5 fruit fly cellular contexts compared by ENCODE assay signal in the genomic region with DNA sequence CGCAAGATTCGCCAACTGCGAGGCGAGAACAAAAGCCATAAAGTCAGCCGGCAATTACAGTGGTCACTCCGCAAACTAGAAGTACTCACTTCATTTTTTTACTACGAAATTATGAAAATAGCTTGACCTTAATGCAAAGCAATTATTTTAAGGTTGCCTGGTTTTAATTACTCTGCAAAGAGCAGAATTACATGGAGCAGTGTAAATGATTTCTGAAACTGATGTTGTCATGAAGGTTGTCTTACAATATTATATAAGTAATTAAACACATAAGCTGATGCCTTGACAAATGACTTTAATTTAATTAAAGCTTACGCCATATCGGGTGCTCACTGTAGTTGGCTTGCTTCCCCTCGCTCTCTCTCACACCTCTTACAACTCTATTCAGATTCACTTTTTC.
A peak's percentile ranks its signal among the peaks of the same experiment; 100 is the strongest.
TF ChIP-seq lines count a peak whose summit lies in the region.

No protein-coding gene starts in this region.

- no peak for TF ChIP-seq CTCF in whole organism, embryonic (GFP tag; optimal IDR thresholded peaks at IDR 0.05; lab: Kevin White, UChicago)

TF ChIP-seq in whole organism, adult, 20 proteins besides CTCF, POLR2A, EP300 and RAD21:
- no peak for TF ChIP-seq CG12768 (GFP tag; optimal IDR thresholded peaks at IDR 0.05; lab: Kevin White, UChicago)
- peak; percentile 52 for TF ChIP-seq CG7045 (GFP tag; optimal IDR thresholded peaks at IDR 0.05; lab: Kevin White, UChicago)
- peak; percentile 48 for TF ChIP-seq Crg-1 (GFP tag; optimal IDR thresholded peaks at IDR 0.05; lab: Kevin White, UChicago)
- TF ChIP-seq CG1620 (GFP tag; optimal IDR thresholded peaks at IDR 0.05; lab: Kevin White, UChicago), result peak; percentile 38
- TF ChIP-seq kay (GFP tag; lab: Kevin White, UChicago; ENCODE audit: borderline replicate concordance), result peak; percentile 25
- TF ChIP-seq tj (GFP tag; optimal IDR thresholded peaks at IDR 0.05; lab: Kevin White, UChicago), result peak; percentile 42
- no peak for TF ChIP-seq cic (GFP tag; optimal IDR thresholded peaks at IDR 0.05; lab: Kevin White, UChicago)
- peak; percentile 60 for TF ChIP-seq CG14711 (tag; optimal IDR thresholded peaks at IDR 0.05; lab: Kevin White, UChicago)
- TF ChIP-seq pad (GFP tag; optimal IDR thresholded peaks at IDR 0.05; lab: Kevin White, UChicago), result peak; percentile 61
- TF ChIP-seq toe (GFP tag; optimal IDR thresholded peaks at IDR 0.05; lab: Kevin White, UChicago), result peak; percentile 34
- peak; percentile 47 for TF ChIP-seq CG11617 (GFP tag; optimal IDR thresholded peaks at IDR 0.05; lab: Kevin White, UChicago)
- TF ChIP-seq Clk (GFP tag; optimal IDR thresholded peaks at IDR 0.05; lab: Kevin White, UChicago), result no peak
- TF ChIP-seq bab1 (GFP tag; optimal IDR thresholded peaks at IDR 0.05; lab: Kevin White, UChicago), result peak; percentile 90
- TF ChIP-seq Hr96 (GFP tag; optimal IDR thresholded peaks at IDR 0.05; lab: Kevin White, UChicago), result peak; percentile 9
- peak; percentile 65 for TF ChIP-seq CG7101 (tag; optimal IDR thresholded peaks at IDR 0.05; lab: Kevin White, UChicago)

TF ChIP-seq in whole organism, embryonic, 481 proteins besides CTCF, POLR2A, EP300 and RAD21 (continues in another document):
- TF ChIP-seq pzg (GFP tag; optimal IDR thresholded peaks at IDR 0.05; lab: Kevin White, UChicago) (no peak), Hr3 (GFP tag; optimal IDR thresholded peaks at IDR 0.05; lab: Kevin White, UChicago) (peak; percentile 3), Dbx (GFP tag; IDR thresholded peaks at IDR 0.05; lab: Robert Waterston, UW) (peak; percentile 70), slp2 (GFP tag; optimal IDR thresholded peaks at IDR 0.05; lab: Kevin White, UChicago) (peak; percentile 17), NC2β (GFP tag; optimal IDR thresholded peaks at IDR 0.05; lab: Kevin White, UChicago) (no peak), CG17912 (GFP tag; optimal IDR thresholded peaks at IDR 0.05; lab: Kevin White, UChicago) (no peak), HLH54F (GFP tag; optimal IDR thresholded peaks at IDR 0.05; lab: Kevin White, UChicago) (peak; percentile 49), cato (GFP tag; optimal IDR thresholded peaks at IDR 0.05; lab: Kevin White, UChicago; ENCODE audit: borderline replicate concordance) (no peak), CG13424 (tag; optimal IDR thresholded peaks at IDR 0.05; lab: Kevin White, UChicago) (peak; percentile 44), CG3847 (GFP tag; IDR thresholded peaks at IDR 0.05; lab: Robert Waterston, UW) (0 out of 2 replicates have a peak, but pooled peaks have one; percentile 28), ewg (GFP tag; optimal IDR thresholded peaks at IDR 0.05; lab: Kevin White, UChicago) (no peak), stwl (tag; optimal IDR thresholded peaks at IDR 0.05; lab: Kevin White, UChicago) (no peak), CG33557 (GFP tag; optimal IDR thresholded peaks at IDR 0.05; lab: Kevin White, UChicago) (no peak), dati (GFP tag; IDR thresholded peaks at IDR 0.05; lab: Robert Waterston, UW) (no peak), mam (GFP tag; optimal IDR thresholded peaks at IDR 0.05; lab: Kevin White, UChicago) (peak; percentile 60), CG6813 (GFP tag; optimal IDR thresholded peaks at IDR 0.05; lab: Kevin White, UChicago) (peak; percentile 2), Sox100B (GFP tag; optimal IDR thresholded peaks at IDR 0.05; lab: Kevin White, UChicago) (no peak), Aef1 (GFP tag; IDR thresholded peaks at IDR 0.05; lab: Robert Waterston, UW) (peak; percentile 35; the same call in 2 of the 3 replicates)

TF ChIP-seq in whole organism, prepupa, 60 proteins besides CTCF, POLR2A, EP300 and RAD21 (continues in another document):
- peak; percentile 82 for TF ChIP-seq CG3919 (GFP tag; optimal IDR thresholded peaks at IDR 0.05; lab: Kevin White, UChicago)
- TF ChIP-seq cyc (GFP tag; optimal IDR thresholded peaks at IDR 0.05; lab: Kevin White, UChicago), result peak; percentile 70
- peak; percentile 72 for TF ChIP-seq CG11294 (GFP tag; IDR thresholded peaks at IDR 0.05; lab: Robert Waterston, UW)
- TF ChIP-seq Smox (GFP tag; optimal IDR thresholded peaks at IDR 0.05; lab: Kevin White, UChicago), result peak; percentile 61
- peak; percentile 79 for TF ChIP-seq CG31627 (GFP tag; optimal IDR thresholded peaks at IDR 0.05; lab: Kevin White, UChicago)
- TF ChIP-seq fkh (GFP tag; optimal IDR thresholded peaks at IDR 0.05; lab: Kevin White, UChicago), result no peak
- peak; percentile 90 for TF ChIP-seq CG3032 (tag; optimal IDR thresholded peaks at IDR 0.05; lab: Kevin White, UChicago)
- TF ChIP-seq CG8319 (GFP tag; optimal IDR thresholded peaks at IDR 0.05; lab: Kevin White, UChicago), result peak; percentile 70
- TF ChIP-seq svp (GFP tag; lab: Kevin White, UChicago), result peak; percentile 90
- TF ChIP-seq CG34406 (GFP tag; optimal IDR thresholded peaks at IDR 0.05; lab: Kevin White, UChicago), result peak; percentile 66
- TF ChIP-seq spab (GFP tag; optimal IDR thresholded peaks at IDR 0.05; lab: Kevin White, UChicago), result peak; percentile 89
- TF ChIP-seq CG10631 (GFP tag; optimal IDR thresholded peaks at IDR 0.05; lab: Kevin White, UChicago), result peak; percentile 84
- TF ChIP-seq Hr38 (GFP tag; optimal IDR thresholded peaks at IDR 0.05; lab: Kevin White, UChicago), result no peak
- TF ChIP-seq Sox15 (GFP tag; optimal IDR thresholded peaks at IDR 0.05; lab: Kevin White, UChicago), result peak; percentile 60
- TF ChIP-seq CG1621 (tag; optimal IDR thresholded peaks at IDR 0.05; lab: Kevin White, UChicago), result peak; percentile 79
- peak; percentile 84 for TF ChIP-seq OdsH (GFP tag; optimal IDR thresholded peaks at IDR 0.05; lab: Kevin White, UChicago)
- TF ChIP-seq esn (GFP tag; optimal IDR thresholded peaks at IDR 0.05; lab: Kevin White, UChicago), result peak; percentile 81
- TF ChIP-seq fd59A (GFP tag; optimal IDR thresholded peaks at IDR 0.05; lab: Kevin White, UChicago), result peak; percentile 88
- peak; percentile 69 for TF ChIP-seq lz (GFP tag; optimal IDR thresholded peaks at IDR 0.05; lab: Kevin White, UChicago)

TF ChIP-seq in whole organism, pupa, 21 proteins besides CTCF, POLR2A, EP300 and RAD21 (continues in another document):
- peak; percentile 83 for TF ChIP-seq CG4496 (GFP tag; IDR thresholded peaks at IDR 0.05; lab: Robert Waterston, UW)
- no peak for TF ChIP-seq EcR (GFP tag; optimal IDR thresholded peaks at IDR 0.05; lab: Kevin White, UChicago)
- peak; percentile 80 for TF ChIP-seq Pif1B (GFP tag; optimal IDR thresholded peaks at IDR 0.05; lab: Kevin White, UChicago)
- TF ChIP-seq Ets98B (GFP tag; IDR thresholded peaks at IDR 0.05; lab: Robert Waterston, UW), result peak; percentile 32
- TF ChIP-seq gl (tag; optimal IDR thresholded peaks at IDR 0.05; lab: Kevin White, UChicago), result peak; percentile 70
- TF ChIP-seq CG8301 (tag; optimal IDR thresholded peaks at IDR 0.05; lab: Kevin White, UChicago), result peak; percentile 87
- no peak for TF ChIP-seq CG12605 (GFP tag; IDR thresholded peaks at IDR 0.05; lab: Robert Waterston, UW)
- peak; percentile 79 for TF ChIP-seq Pif1A (GFP tag; optimal IDR thresholded peaks at IDR 0.05; lab: Kevin White, UChicago)
- no peak for TF ChIP-seq D1 (tag; optimal IDR thresholded peaks at IDR 0.05; lab: Kevin White, UChicago)
- TF ChIP-seq fd96Ca (GFP tag; IDR thresholded peaks at IDR 0.05; lab: Robert Waterston, UW), result peak; percentile 76
- TF ChIP-seq CG15710 (tag; optimal IDR thresholded peaks at IDR 0.05; lab: Kevin White, UChicago), result peak; percentile 90
- TF ChIP-seq CG34367 (tag; optimal IDR thresholded peaks at IDR 0.05; lab: Kevin White, UChicago), result peak; percentile 79
- peak; percentile 85 for TF ChIP-seq CG9948 (tag; optimal IDR thresholded peaks at IDR 0.05; lab: Kevin White, UChicago)
- peak; percentile 92 for TF ChIP-seq CG14655 (GFP tag; optimal IDR thresholded peaks at IDR 0.05; lab: Kevin White, UChicago)
- peak; percentile 48; the same call in 1 of the 2 replicates for TF ChIP-seq rn (GFP tag; IDR thresholded peaks at IDR 0.05; lab: Robert Waterston, UW)
- TF ChIP-seq CG8159 (tag; optimal IDR thresholded peaks at IDR 0.05; lab: Kevin White, UChicago), result peak; percentile 93
- peak; percentile 45 for TF ChIP-seq Snoo (tag; optimal IDR thresholded peaks at IDR 0.05; lab: Kevin White, UChicago)
- no peak for TF ChIP-seq CG10348 (GFP tag; IDR thresholded peaks at IDR 0.05; lab: Robert Waterston, UW)
- TF ChIP-seq CG17806 (tag; optimal IDR thresholded peaks at IDR 0.05; lab: Kevin White, UChicago), result peak; percentile 86
- TF ChIP-seq CG32121 (GFP tag; IDR thresholded peaks at IDR 0.05; lab: Robert Waterston, UW), result peak; percentile 77; the same call in 1 of the 2 replicates

TF ChIP-seq in whole organism, wandering third instar larva, 38 proteins besides CTCF, POLR2A, EP300 and RAD21 (continues in another document):
- TF ChIP-seq usp (GFP tag; optimal IDR thresholded peaks at IDR 0.05; lab: Kevin White, UChicago) (no peak), CG32264 (GFP tag; optimal IDR thresholded peaks at IDR 0.05; lab: Kevin White, UChicago) (no peak), Sp1 (GFP tag; optimal IDR thresholded peaks at IDR 0.05; lab: Kevin White, UChicago) (peak; percentile 23), Jra (GFP tag; optimal IDR thresholded peaks at IDR 0.05; lab: Kevin White, UChicago) (peak; percentile 2), woc (GFP tag; optimal IDR thresholded peaks at IDR 0.05; lab: Kevin White, UChicago) (peak; percentile 53), CG9705 (GFP tag; optimal IDR thresholded peaks at IDR 0.05; lab: Kevin White, UChicago) (no peak), HLH106 (tag; optimal IDR thresholded peaks at IDR 0.05; lab: Kevin White, UChicago) (peak; percentile 63), GATAd (GFP tag; optimal IDR thresholded peaks at IDR 0.05; lab: Kevin White, UChicago) (no peak), Dfd (GFP tag; optimal IDR thresholded peaks at IDR 0.05; lab: Kevin White, UChicago) (no peak), sage (GFP tag; optimal IDR thresholded peaks at IDR 0.05; lab: Kevin White, UChicago) (no peak), Rel (GFP tag; optimal IDR thresholded peaks at IDR 0.05; lab: Kevin White, UChicago) (no peak), Rel (tag; optimal IDR thresholded peaks at IDR 0.05; lab: Kevin White, UChicago) (no peak), br (GFP tag; optimal IDR thresholded peaks at IDR 0.05; lab: Kevin White, UChicago) (peak; percentile 45), Mio (GFP tag; optimal IDR thresholded peaks at IDR 0.05; lab: Kevin White, UChicago) (no peak), rgr (GFP tag; optimal IDR thresholded peaks at IDR 0.05; lab: Kevin White, UChicago) (peak; percentile 61), jim (GFP tag; optimal IDR thresholded peaks at IDR 0.05; lab: Kevin White, UChicago) (no peak), h (GFP tag; optimal IDR thresholded peaks at IDR 0.05; lab: Kevin White, UChicago) (peak; percentile 77), Dif (GFP tag; optimal IDR thresholded peaks at IDR 0.05; lab: Kevin White, UChicago; ENCODE audit: partially characterized antibody) (no peak), sv (GFP tag; optimal IDR thresholded peaks at IDR 0.05; lab: Kevin White, UChicago) (peak; percentile 1), CrebA (GFP tag; optimal IDR thresholded peaks at IDR 0.05; lab: Kevin White, UChicago; ENCODE audit: borderline replicate concordance) (no peak), foxo (GFP tag; optimal IDR thresholded peaks at IDR 0.05; lab: Kevin White, UChicago) (peak in 1 of 2 experiments; percentile 59), Myc (optimal IDR thresholded peaks at IDR 0.05; lab: Kevin White, UChicago) (no peak), psq (GFP tag; optimal IDR thresholded peaks at IDR 0.05; lab: Kevin White, UChicago) (peak; percentile 47)
